Worm (Caenorhabditis elegans) whole organism, late embryonic: Measurements from ENCODE around the gene T13F2.6.
"Not testable (repeated sequence)": the region's sequence is repeated elsewhere in the genome, so short reads cannot be mapped to it uniquely, and the experiment has no call there.

Experiments used
- C38D4.7 ChIP-seq: fragments of 200-800 bp; sonication (Bioruptor generic); optimal IDR thresholded peaks from 2 replicates; lab custom pipeline; 2018; ENCODE audit warnings: mild to moderate bottlenecking, missing genetic modification characterization, moderate library complexity, missing compliant biosample characterization
- F13H6.1 ChIP-seq: sonication (generic microtip); optimal IDR thresholded peaks from 2 replicates; lab custom pipeline; 2016; ENCODE audit warnings: missing genetic modification characterization, missing compliant biosample characterization
- K09A11.1 ChIP-seq: sonication (generic microtip); optimal IDR thresholded peaks from 2 replicates; lab custom pipeline; 2017; ENCODE audit warnings: antibody characterized with exemption, mild to moderate bottlenecking, missing genetic modification characterization, missing compliant biosample characterization; ENCODE audit not compliant: insufficient read depth
- Y22D7AL.16 ChIP-seq: sonication (generic microtip); optimal IDR thresholded peaks from 2 replicates; lab custom pipeline; 2016; ENCODE audit warnings: missing genetic modification characterization, missing compliant biosample characterization
- ahr-1 ChIP-seq: sonication (generic microtip); optimal IDR thresholded peaks from 2 replicates; lab custom pipeline; 2016; ENCODE audit warnings: missing genetic modification characterization, missing compliant biosample characterization
- ama-1 ChIP-seq: fragments of 150-350 bp; optimal IDR thresholded peaks from 2 replicates; lab custom pipeline; 2014
- ceh-14 ChIP-seq: sonication (generic microtip); optimal IDR thresholded peaks from 2 replicates; lab custom pipeline; 2016; ENCODE audit warnings: missing genotype, missing genetic modification characterization, missing compliant biosample characterization
- ceh-19 ChIP-seq: fragments of 200-800 bp; sonication (Bioruptor generic); optimal IDR thresholded peaks from 2 replicates; lab custom pipeline; 2018; ENCODE audit warnings: mild to moderate bottlenecking, missing genetic modification characterization, missing compliant biosample characterization
- ceh-2 ChIP-seq: sonication (generic microtip); optimal IDR thresholded peaks from 2 replicates; lab custom pipeline; 2016; ENCODE audit warnings: missing genotype, missing genetic modification characterization, missing compliant biosample characterization
- ceh-22 ChIP-seq: sonication (generic microtip); optimal IDR thresholded peaks from 2 replicates; lab custom pipeline; 2017; ENCODE audit warnings: missing biosample characterization, missing genetic modification characterization
- ceh-24 ChIP-seq: sonication (generic microtip); optimal IDR thresholded peaks from 2 replicates; lab custom pipeline; 2016; ENCODE audit warnings: mild to moderate bottlenecking, missing genetic modification characterization, missing compliant biosample characterization
- ceh-31 ChIP-seq: sonication (generic microtip); optimal IDR thresholded peaks from 2 replicates; lab custom pipeline; 2016; ENCODE audit warnings: missing genetic modification characterization, missing compliant biosample characterization
- ceh-45 ChIP-seq: fragments of 200-800 bp; sonication (Bioruptor generic); IDR thresholded peaks from 2 replicates; pipeline ENCODE4 v1.3.6; 2022; ENCODE audit warnings: missing genetic modification reagents, missing genetic modification characterization, missing compliant biosample characterization
- ceh-9 ChIP-seq: sonication (generic microtip); optimal IDR thresholded peaks from 2 replicates; lab custom pipeline; 2016; ENCODE audit warnings: mild to moderate bottlenecking, missing genetic modification characterization, inconsistent platforms, missing compliant biosample characterization
- che-1 ChIP-seq: sonication (generic microtip); optimal IDR thresholded peaks from 2 replicates; lab custom pipeline; 2016; ENCODE audit warnings: mild to moderate bottlenecking, missing genetic modification characterization, missing compliant biosample characterization
- dmd-4 ChIP-seq: sonication (generic microtip); optimal IDR thresholded peaks from 2 replicates; lab custom pipeline; 2016; ENCODE audit warnings: borderline replicate concordance, missing genetic modification characterization, missing compliant biosample characterization
- elt-2 ChIP-seq: sonication (generic microtip); optimal IDR thresholded peaks from 2 replicates; lab custom pipeline; 2016; ENCODE audit warnings: missing genetic modification reagents, missing genetic modification characterization, missing compliant biosample characterization
- fkh-6 ChIP-seq: sonication (generic microtip); optimal IDR thresholded peaks from 2 replicates; lab custom pipeline; 2016; ENCODE audit warnings: missing genetic modification characterization, missing compliant biosample characterization
- gmeb-2 ChIP-seq: sonication (generic microtip); optimal IDR thresholded peaks from 2 replicates; lab custom pipeline; 2016; ENCODE audit warnings: missing genetic modification characterization, inconsistent platforms, missing compliant biosample characterization
- hlh-13 ChIP-seq: fragments of 200-800 bp; sonication (Bioruptor generic); optimal IDR thresholded peaks from 2 replicates; lab custom pipeline; 2018; ENCODE audit warnings: mild to moderate bottlenecking, missing genetic modification characterization, missing compliant biosample characterization
- hlh-6 ChIP-seq: sonication (generic microtip); optimal IDR thresholded peaks from 2 replicates; lab custom pipeline; 2016; ENCODE audit warnings: missing genotype, missing genetic modification characterization, missing compliant biosample characterization
- lim-6 ChIP-seq: sonication (generic microtip); optimal IDR thresholded peaks from 2 replicates; lab custom pipeline; 2016; ENCODE audit warnings: missing genetic modification characterization, missing compliant biosample characterization
- lin-11 ChIP-seq: fragments of 200-800 bp; sonication (Bioruptor generic); optimal IDR thresholded peaks from 2 replicates; lab custom pipeline; 2018; ENCODE audit warnings: mild to moderate bottlenecking, missing genetic modification characterization, missing compliant biosample characterization
- madf-2 ChIP-seq: sonication (generic microtip); optimal IDR thresholded peaks from 2 replicates; lab custom pipeline; 2017; ENCODE audit warnings: missing genetic modification characterization, missing compliant biosample characterization
- nfya-1 ChIP-seq: sonication (generic microtip); optimal IDR thresholded peaks from 2 replicates; lab custom pipeline; 2017; ENCODE audit warnings: missing genetic modification characterization, mild to moderate bottlenecking, missing compliant biosample characterization, antibody characterized with exemption, moderate library complexity
- nhr-11 ChIP-seq: fragments of 150-350 bp; optimal IDR thresholded peaks from 2 replicates; lab custom pipeline; 2014; ENCODE audit warnings: missing biosample characterization, missing genetic modification characterization
- nhr-232 ChIP-seq: sonication (generic microtip); optimal IDR thresholded peaks from 2 replicates; lab custom pipeline; 2016; ENCODE audit warnings: missing genetic modification characterization, missing compliant biosample characterization
- npax-4 ChIP-seq: sonication (generic microtip); optimal IDR thresholded peaks from 2 replicates; lab custom pipeline; 2016; ENCODE audit warnings: missing genetic modification characterization, missing compliant biosample characterization
- odd-2 ChIP-seq: sonication (generic microtip); optimal IDR thresholded peaks from 2 replicates; lab custom pipeline; 2017; ENCODE audit warnings: antibody characterized with exemption, mild to moderate bottlenecking, missing genetic modification characterization, missing compliant biosample characterization
- pag-3 ChIP-seq: sonication (generic microtip); optimal IDR thresholded peaks from 2 replicates; lab custom pipeline; 2016; ENCODE audit warnings: missing compliant biosample characterization, missing genetic modification characterization, borderline replicate concordance
- pat-9 ChIP-seq: fragments of 200-800 bp; sonication (Bioruptor generic); optimal IDR thresholded peaks from 2 replicates; lab custom pipeline; 2018; ENCODE audit warnings: mild to moderate bottlenecking, missing genetic modification characterization, moderate library complexity, missing compliant biosample characterization
- pax-1 ChIP-seq: fragments of 150-350 bp; optimal IDR thresholded peaks from 2 replicates; lab custom pipeline; 2014; ENCODE audit warnings: missing biosample characterization, missing genetic modification characterization
- pha-2 ChIP-seq: sonication (generic microtip); optimal IDR thresholded peaks from 2 replicates; lab custom pipeline; 2017; ENCODE audit warnings: mild to moderate bottlenecking, missing genetic modification characterization, missing compliant biosample characterization
- pros-1 ChIP-seq: fragments of 150-350 bp; optimal IDR thresholded peaks from 2 replicates; lab custom pipeline; 2014; ENCODE audit warnings: missing biosample characterization, missing genetic modification reagents, missing genetic modification characterization
- ref-2 ChIP-seq: sonication (generic microtip); optimal IDR thresholded peaks from 2 replicates; lab custom pipeline; 2016; ENCODE audit warnings: missing genetic modification characterization, missing compliant biosample characterization
- sox-2 ChIP-seq: fragments of 200-800 bp; sonication (Bioruptor generic); IDR thresholded peaks from 2 replicates; pipeline ENCODE4 v1.3.6; 2022; ENCODE audit warnings: missing genetic modification reagents, missing genetic modification characterization, missing compliant biosample characterization
- tbx-2 ChIP-seq: sonication (generic microtip); optimal IDR thresholded peaks from 2 replicates; lab custom pipeline; 2016; ENCODE audit warnings: missing genetic modification characterization, missing compliant biosample characterization
- unc-3 ChIP-seq, 2 experiments: fragments of 200-800 bp in 1 of 2; sonication (Bioruptor generic) in 1 of 2; sonication (generic microtip) in 1 of 2; conservative IDR thresholded peaks in 1 of 2; optimal IDR thresholded peaks in 1 of 2; 2 replicates each; pipeline versions ENCODE4 v1.3.6 to Lab custom; 2016 to 2022; ENCODE audit warnings: missing compliant biosample characterization in 2 of 2, missing genetic modification characterization in 2 of 2, missing genetic modification reagents in 1 of 2
- unc-55 ChIP-seq: sonication (generic microtip); optimal IDR thresholded peaks from 2 replicates; lab custom pipeline; 2017; ENCODE audit warnings: missing biosample characterization, missing genetic modification reagents, missing genetic modification characterization
- zip-5 ChIP-seq: sonication (generic microtip); optimal IDR thresholded peaks from 2 replicates; lab custom pipeline; 2016; ENCODE audit warnings: missing genetic modification characterization, missing compliant biosample characterization
- ztf-16 ChIP-seq: sonication (generic microtip); optimal IDR thresholded peaks from 2 replicates; lab custom pipeline; 2017; ENCODE audit warnings: missing genetic modification characterization, missing compliant biosample characterization

Gene T13F2.6

ce11 chrIV:9766250-9766649, 11.9 kb upstream of the T13F2.6 start, which contains the start of gene ssp-36:
ssp-36 (minus strand) TSS chrIV:9766350.
- TF ChIP-seq ceh-31 (no peak), lim-6 (tag; lab: Kevin White, UChicago) (no peak)

ce11 chrIV:9767054-9767453, 11.1 kb upstream of the T13F2.6 start, which contains the start of gene msp-79:
msp-79 (minus strand) TSS chrIV:9767154.
- not testable (repeated sequence) for TF ChIP-seq ahr-1, ceh-2, F13H6.1 (tag; lab: Kevin White, UChicago)

- TF ChIP-seq madf-2; npax-4; ztf-16 (tag; lab: Kevin White, UChicago): not testable (repeated sequence)
Measured at ce11 chrIV:9769746-9770145, 8.4 kb upstream of the T13F2.6 start, which contains the start of gene msp-78. msp-78 (plus strand) TSS chrIV:9770046.

ce11 chrIV:9770798-9771197, 7.3 kb upstream of the T13F2.6 start:
- peak; percentile 9 for TF ChIP-seq ceh-31
- TF ChIP-seq ceh-2 (tag; lab: Kevin White, UChicago), result no peak
- no peak for TF ChIP-seq ceh-14 (tag; lab: Kevin White, UChicago)
- no peak for TF ChIP-seq ztf-16 (tag; lab: Kevin White, UChicago)
- TF ChIP-seq unc-55, result peak; percentile 98
- TF ChIP-seq ceh-24 (tag; lab: Kevin White, UChicago), result no peak
- TF ChIP-seq ref-2 (tag; lab: Kevin White, UChicago), result peak; percentile 20
- peak; percentile 62 for TF ChIP-seq tbx-2
- TF ChIP-seq lin-11 (tag; lab: Kevin White, UChicago), result no peak

- TF ChIP-seq lim-6 (tag; lab: Kevin White, UChicago) (no peak), pag-3 (tag; lab: Kevin White, UChicago) (no peak), K09A11.1 (tag; lab: Kevin White, UChicago) (no peak), ceh-19 (no peak), dmd-4 (no peak), nhr-11 (tag; lab: Kevin White, UChicago) (no peak), nfya-1 (tag; lab: Kevin White, UChicago) (peak; percentile 58), C38D4.7 (GFP tag; lab: Kevin White, UChicago) (no peak), npax-4 (no peak), odd-2 (tag; lab: Kevin White, UChicago) (no peak), zip-5 (tag; lab: Kevin White, UChicago) (no peak), ceh-31 (peak; percentile 53), ceh-24 (tag; lab: Kevin White, UChicago) (no peak), fkh-6 (tag; lab: Kevin White, UChicago) (no peak), hlh-13 (GFP tag; lab: Kevin White, UChicago) (no peak), nhr-232 (no peak), ceh-45 (GFP tag; lab: Robert Waterston, UW) (no peak), ceh-22 (tag; lab: Kevin White, UChicago) (no peak), ztf-16 (tag; lab: Kevin White, UChicago) (no peak), F13H6.1 (tag; lab: Kevin White, UChicago) (no peak), Y22D7AL.16 (no peak), unc-55 (peak; percentile 52), unc-3 (GFP tag; conservative IDR thresholded peaks at IDR 0.05; lab: Robert Waterston, UW) (no peak), unc-3 (tag; optimal IDR thresholded peaks at IDR 0.05; lab: Kevin White, UChicago) (no peak), pat-9 (tag; lab: Kevin White, UChicago) (no peak), ama-1 (lab: Kevin White, UChicago) (peak; percentile 58), pax-1 (tag; lab: Kevin White, UChicago) (no peak), ceh-9 (tag; lab: Kevin White, UChicago) (no peak), lin-11 (tag; lab: Kevin White, UChicago) (no peak), ceh-2 (tag; lab: Kevin White, UChicago) (no peak), elt-2 (tag; lab: Kevin White, UChicago) (no peak), ref-2 (tag; lab: Kevin White, UChicago) (peak; percentile 47), gmeb-2 (tag; lab: Kevin White, UChicago) (no peak), hlh-6 (tag; lab: Kevin White, UChicago) (no peak), pha-2 (tag; lab: Kevin White, UChicago) (no peak), che-1 (no peak), ceh-14 (tag; lab: Kevin White, UChicago) (no peak), pros-1 (tag; lab: Kevin White, UChicago) (no peak), sox-2 (no peak)
Measured at ce11 chrIV:9772096-9772720, 5.9 kb upstream of the T13F2.6 start, which contains the start of gene cav-1. cav-1 (plus strand) TSS chrIV:9772510.
